Fruit fly (Drosophila melanogaster) S2 (cell line): ENCODE measurements around the gene CG45487.

Source experiments
- CG8478 ChIP-seq: fragments of >200 bp; optimal IDR thresholded peaks from 2 replicates; lab custom pipeline; 2018
- CTCF ChIP-seq, 2 experiments: fragments of >200 bp; optimal IDR thresholded peaks; 2 replicates each; lab custom pipeline; 2018

dm6 chrX:19875629-19876028 is 39.5 kb downstream of the CG45487 start:
- TF ChIP-seq CG8478 (lab: Kevin White, UChicago) = no peak
- no peak for TF ChIP-seq CTCF (optimal IDR thresholded peaks at IDR 0.05; lab: Kevin White, UChicago)
